Worm (Caenorhabditis elegans) whole organism, late embryonic: ENCODE results near the gene cnep-1.

Experiments
- C38D4.7 ChIP-seq: fragments of 200-800 bp; sonication (Bioruptor generic); optimal IDR thresholded peaks from 2 replicates; lab custom pipeline; 2018; ENCODE audit warnings: mild to moderate bottlenecking, missing genetic modification characterization, moderate library complexity, missing compliant biosample characterization
- K02D7.2 ChIP-seq: sonication (generic microtip); optimal IDR thresholded peaks from 2 replicates; lab custom pipeline; 2017; ENCODE audit warnings: mild to moderate bottlenecking, missing genetic modification characterization, missing compliant biosample characterization
- K09A11.1 ChIP-seq: sonication (generic microtip); optimal IDR thresholded peaks from 2 replicates; lab custom pipeline; 2017; ENCODE audit warnings: antibody characterized with exemption, mild to moderate bottlenecking, missing genetic modification characterization, missing compliant biosample characterization; ENCODE audit not compliant: insufficient read depth
- ceh-14 ChIP-seq: sonication (generic microtip); optimal IDR thresholded peaks from 2 replicates; lab custom pipeline; 2016; ENCODE audit warnings: missing genotype, missing genetic modification characterization, missing compliant biosample characterization
- ceh-18 ChIP-seq: sonication (generic microtip); optimal IDR thresholded peaks from 2 replicates; lab custom pipeline; 2016; ENCODE audit warnings: missing genetic modification characterization, missing compliant biosample characterization
- ceh-2 ChIP-seq: sonication (generic microtip); optimal IDR thresholded peaks from 2 replicates; lab custom pipeline; 2016; ENCODE audit warnings: missing genotype, missing genetic modification characterization, missing compliant biosample characterization
- ceh-24 ChIP-seq: sonication (generic microtip); optimal IDR thresholded peaks from 2 replicates; lab custom pipeline; 2016; ENCODE audit warnings: mild to moderate bottlenecking, missing genetic modification characterization, missing compliant biosample characterization
- ceh-30 ChIP-seq: fragments of 150-350 bp; optimal IDR thresholded peaks from 2 replicates; lab custom pipeline; 2014; ENCODE audit warnings: missing biosample characterization, missing genetic modification characterization
- ceh-34 ChIP-seq: sonication (generic microtip); optimal IDR thresholded peaks from 2 replicates; lab custom pipeline; 2016; ENCODE audit warnings: mild to moderate bottlenecking, missing genetic modification characterization, missing compliant biosample characterization
- ceh-45 ChIP-seq: fragments of 200-800 bp; sonication (Bioruptor generic); IDR thresholded peaks from 2 replicates; pipeline ENCODE4 v1.3.6; 2022; ENCODE audit warnings: missing genetic modification reagents, missing genetic modification characterization, missing compliant biosample characterization
- ceh-48 ChIP-seq: sonication (generic microtip); optimal IDR thresholded peaks from 2 replicates; lab custom pipeline; 2016; ENCODE audit warnings: missing genetic modification characterization, inconsistent platforms, missing compliant biosample characterization
- ceh-6 ChIP-seq: fragments of 200-800 bp; sonication (Bioruptor generic); optimal IDR thresholded peaks from 2 replicates; lab custom pipeline; 2018; ENCODE audit warnings: mild to moderate bottlenecking, missing genetic modification characterization, missing compliant biosample characterization
- ceh-9 ChIP-seq: sonication (generic microtip); optimal IDR thresholded peaks from 2 replicates; lab custom pipeline; 2016; ENCODE audit warnings: mild to moderate bottlenecking, missing genetic modification characterization, inconsistent platforms, missing compliant biosample characterization
- che-1 ChIP-seq: sonication (generic microtip); optimal IDR thresholded peaks from 2 replicates; lab custom pipeline; 2016; ENCODE audit warnings: mild to moderate bottlenecking, missing genetic modification characterization, missing compliant biosample characterization
- dve-1 ChIP-seq: sonication (generic microtip); optimal IDR thresholded peaks from 2 replicates; lab custom pipeline; 2017; ENCODE audit warnings: antibody characterized with exemption, mild to moderate bottlenecking, missing genetic modification characterization, missing compliant biosample characterization
- ets-4 ChIP-seq: sonication (generic microtip); optimal IDR thresholded peaks from 2 replicates; lab custom pipeline; 2016; ENCODE audit warnings: missing genetic modification characterization, missing compliant biosample characterization
- fax-1 ChIP-seq: sonication (generic microtip); optimal IDR thresholded peaks from 2 replicates; lab custom pipeline; 2016; ENCODE audit warnings: missing genotype, missing genetic modification characterization, missing compliant biosample characterization
- fkh-6 ChIP-seq: sonication (generic microtip); optimal IDR thresholded peaks from 2 replicates; lab custom pipeline; 2016; ENCODE audit warnings: missing genetic modification characterization, missing compliant biosample characterization
- gmeb-2 ChIP-seq: sonication (generic microtip); optimal IDR thresholded peaks from 2 replicates; lab custom pipeline; 2016; ENCODE audit warnings: missing genetic modification characterization, inconsistent platforms, missing compliant biosample characterization
- hlh-30 ChIP-seq: sonication (generic microtip); optimal IDR thresholded peaks from 2 replicates; lab custom pipeline; 2017; ENCODE audit warnings: antibody characterized with exemption, missing genetic modification characterization, missing compliant biosample characterization; ENCODE audit not compliant: insufficient read depth
- hlh-6 ChIP-seq: sonication (generic microtip); optimal IDR thresholded peaks from 2 replicates; lab custom pipeline; 2016; ENCODE audit warnings: missing genotype, missing genetic modification characterization, missing compliant biosample characterization
- hlh-8 ChIP-seq: sonication (generic microtip); optimal IDR thresholded peaks from 2 replicates; lab custom pipeline; 2016; ENCODE audit warnings: missing genotype, missing genetic modification characterization, missing compliant biosample characterization
- lim-6 ChIP-seq: sonication (generic microtip); optimal IDR thresholded peaks from 2 replicates; lab custom pipeline; 2016; ENCODE audit warnings: missing genetic modification characterization, missing compliant biosample characterization
- lin-11 ChIP-seq: fragments of 200-800 bp; sonication (Bioruptor generic); optimal IDR thresholded peaks from 2 replicates; lab custom pipeline; 2018; ENCODE audit warnings: mild to moderate bottlenecking, missing genetic modification characterization, missing compliant biosample characterization
- mec-3 ChIP-seq: sonication (generic microtip); optimal IDR thresholded peaks from 2 replicates; lab custom pipeline; 2016; ENCODE audit warnings: borderline replicate concordance, missing genetic modification characterization, missing compliant biosample characterization
- nfya-1 ChIP-seq: sonication (generic microtip); optimal IDR thresholded peaks from 2 replicates; lab custom pipeline; 2017; ENCODE audit warnings: missing genetic modification characterization, mild to moderate bottlenecking, missing compliant biosample characterization, antibody characterized with exemption, moderate library complexity
- nhr-11 ChIP-seq: fragments of 150-350 bp; optimal IDR thresholded peaks from 2 replicates; lab custom pipeline; 2014; ENCODE audit warnings: missing biosample characterization, missing genetic modification characterization
- nhr-232 ChIP-seq: sonication (generic microtip); optimal IDR thresholded peaks from 2 replicates; lab custom pipeline; 2016; ENCODE audit warnings: missing genetic modification characterization, missing compliant biosample characterization
- npax-4 ChIP-seq: sonication (generic microtip); optimal IDR thresholded peaks from 2 replicates; lab custom pipeline; 2016; ENCODE audit warnings: missing genetic modification characterization, missing compliant biosample characterization
- odd-2 ChIP-seq: sonication (generic microtip); optimal IDR thresholded peaks from 2 replicates; lab custom pipeline; 2017; ENCODE audit warnings: antibody characterized with exemption, mild to moderate bottlenecking, missing genetic modification characterization, missing compliant biosample characterization
- pag-3 ChIP-seq: sonication (generic microtip); optimal IDR thresholded peaks from 2 replicates; lab custom pipeline; 2016; ENCODE audit warnings: missing compliant biosample characterization, missing genetic modification characterization, borderline replicate concordance
- pat-9 ChIP-seq: fragments of 200-800 bp; sonication (Bioruptor generic); optimal IDR thresholded peaks from 2 replicates; lab custom pipeline; 2018; ENCODE audit warnings: mild to moderate bottlenecking, missing genetic modification characterization, moderate library complexity, missing compliant biosample characterization
- pha-2 ChIP-seq: sonication (generic microtip); optimal IDR thresholded peaks from 2 replicates; lab custom pipeline; 2017; ENCODE audit warnings: mild to moderate bottlenecking, missing genetic modification characterization, missing compliant biosample characterization
- pha-4 ChIP-seq: fragments of 150-350 bp; optimal IDR thresholded peaks from 2 replicates; lab custom pipeline; 2018; ENCODE audit warnings: missing biosample characterization, missing genetic modification reagents, missing genetic modification characterization
- pqm-1 ChIP-seq: sonication (generic microtip); optimal IDR thresholded peaks from 2 replicates; lab custom pipeline; 2016; ENCODE audit warnings: missing genetic modification characterization, missing compliant biosample characterization
- rnt-1 ChIP-seq: sonication (generic microtip); optimal IDR thresholded peaks from 2 replicates; lab custom pipeline; 2016; ENCODE audit warnings: missing genetic modification characterization, missing compliant biosample characterization
- sdc-2 ChIP-seq: sonication (generic microtip); optimal IDR thresholded peaks from 2 replicates; lab custom pipeline; 2016; ENCODE audit warnings: missing genotype, missing genetic modification characterization, missing compliant biosample characterization
- sox-4 ChIP-seq: sonication (generic microtip); optimal IDR thresholded peaks from 2 replicates; lab custom pipeline; 2017; ENCODE audit warnings: mild to moderate bottlenecking, missing genetic modification characterization, inconsistent platforms, missing compliant biosample characterization
- syd-9 ChIP-seq: sonication (generic microtip); optimal IDR thresholded peaks from 2 replicates; lab custom pipeline; 2016; ENCODE audit warnings: mild to moderate bottlenecking, missing genetic modification characterization, moderate library complexity, missing compliant biosample characterization
- unc-42 ChIP-seq: sonication (generic microtip); optimal IDR thresholded peaks from 2 replicates; lab custom pipeline; 2016; ENCODE audit warnings: missing genotype, missing genetic modification characterization, missing compliant biosample characterization
- unc-55 ChIP-seq: sonication (generic microtip); optimal IDR thresholded peaks from 2 replicates; lab custom pipeline; 2017; ENCODE audit warnings: missing biosample characterization, missing genetic modification reagents, missing genetic modification characterization
- zip-5 ChIP-seq: sonication (generic microtip); optimal IDR thresholded peaks from 2 replicates; lab custom pipeline; 2016; ENCODE audit warnings: missing genetic modification characterization, missing compliant biosample characterization

The cnep-1 gene

ce11 chrII:7341572-7342303, 31.6 kb downstream of the cnep-1 start:
- no peak for TF ChIP-seq pqm-1 (tag; lab: Kevin White, UChicago)
- no peak for TF ChIP-seq mec-3
- TF ChIP-seq rnt-1 (tag; lab: Kevin White, UChicago) = no peak
- no peak for TF ChIP-seq hlh-6
- TF ChIP-seq C38D4.7 (GFP tag; lab: Kevin White, UChicago) = no peak
- no peak for TF ChIP-seq hlh-8
- no peak for TF ChIP-seq ceh-9
- no peak for TF ChIP-seq sdc-2 (tag; lab: Kevin White, UChicago)
- no peak for TF ChIP-seq odd-2 (tag; lab: Kevin White, UChicago)
- no peak for TF ChIP-seq ceh-48 (tag; lab: Kevin White, UChicago)
- TF ChIP-seq pha-4 = no peak
- TF ChIP-seq ceh-6 = no peak
- TF ChIP-seq npax-4 (tag; lab: Kevin White, UChicago) = no peak
- TF ChIP-seq ceh-14 (tag; lab: Kevin White, UChicago) = no peak
- no peak for TF ChIP-seq K02D7.2

- TF ChIP-seq unc-42 (no peak), ceh-45 (GFP tag; lab: Robert Waterston, UW) (no peak), ets-4 (tag; lab: Kevin White, UChicago) (no peak), K09A11.1 (tag; lab: Kevin White, UChicago) (no peak), ceh-18 (tag; lab: Kevin White, UChicago) (no peak)
Observed at ce11 chrII:7342884-7343283, 32.7 kb downstream of the cnep-1 start.

- no peak for TF ChIP-seq ceh-24 (tag; lab: Kevin White, UChicago)
- TF ChIP-seq rnt-1 (tag; lab: Kevin White, UChicago) = no peak
- peak; percentile 26 for TF ChIP-seq ceh-34 (tag; lab: Kevin White, UChicago)
- peak; percentile 33 for TF ChIP-seq ceh-2 (tag; lab: Kevin White, UChicago)
- peak; percentile 12 for TF ChIP-seq pha-2
- peak; percentile 23 for TF ChIP-seq ets-4 (tag; lab: Kevin White, UChicago)
Observed at ce11 chrII:7343668-7344067, 33.5 kb downstream of the cnep-1 start.

ce11 chrII:7345858-7346257, 35.7 kb downstream of the cnep-1 start:
- TF ChIP-seq nhr-232 (tag; lab: Kevin White, UChicago) (no peak), nhr-11 (no peak), ceh-45 (GFP tag; lab: Robert Waterston, UW) (no peak), zip-5 (tag; lab: Kevin White, UChicago) (no peak), pat-9 (tag; lab: Kevin White, UChicago) (no peak), lim-6 (no peak)

- TF ChIP-seq dve-1 (tag; lab: Kevin White, UChicago) (no peak), lin-11 (tag; lab: Kevin White, UChicago) (no peak), ceh-30 (tag; lab: Kevin White, UChicago) (no peak), nhr-11 (no peak), unc-42 (no peak), pqm-1 (tag; lab: Kevin White, UChicago) (no peak), hlh-30 (tag; lab: Kevin White, UChicago) (no peak), syd-9 (tag; lab: Kevin White, UChicago) (no peak), sox-4 (no peak), pag-3 (tag; lab: Kevin White, UChicago) (no peak), fax-1 (tag; lab: Kevin White, UChicago) (no peak), che-1 (tag; lab: Kevin White, UChicago) (no peak), gmeb-2 (tag; lab: Kevin White, UChicago) (no peak), hlh-6 (no peak), nfya-1 (tag; lab: Kevin White, UChicago) (no peak), fkh-6 (tag; lab: Kevin White, UChicago) (no peak), unc-55 (no peak), pha-4 (no peak)
Observed at ce11 chrII:7348063-7348462, 37.9 kb downstream of the cnep-1 start.
